Fruit fly (Drosophila melanogaster) whole organism, embryonic: ENCODE results near the gene CG34183.
A peak's percentile ranks its signal among the peaks of the same experiment; 100 is the strongest.

Experiments used
- Asciz ChIP-seq: fragments of 200-800 bp; sonication (Bioruptor generic); optimal IDR thresholded peaks from 2 replicates; lab custom pipeline; 2017; ENCODE audit warnings: missing biosample characterization, mild to moderate bottlenecking, missing genetic modification characterization, missing genetic modification reagents
- BEAF-32 ChIP-seq: fragments of 200-800 bp; sonication (Bioruptor generic); optimal IDR thresholded peaks from 3 replicates; lab custom pipeline; 2017; ENCODE audit warnings: missing biosample characterization, missing genetic modification characterization, mild to moderate bottlenecking, moderate library complexity, missing genetic modification reagents
- Blimp-1 ChIP-seq: fragments of 200-800 bp; sonication (Bioruptor generic); optimal IDR thresholded peaks from 3 replicates; lab custom pipeline; 2018; ENCODE audit warnings: missing biosample characterization, missing genetic modification characterization, mild to moderate bottlenecking, moderate library complexity, missing genetic modification reagents
- CG11398 ChIP-seq: fragments of 200-800 bp; sonication (Bioruptor generic); optimal IDR thresholded peaks from 2 replicates; lab custom pipeline; 2016; ENCODE audit warnings: missing biosample characterization, missing genetic modification characterization
- CG11560 ChIP-seq: fragments of 200-800 bp; sonication (Bioruptor generic); IDR thresholded peaks from 3 replicates; pipeline ENCODE4 v1.3.6; 2022; ENCODE audit warnings: missing biosample characterization, missing genetic modification characterization
- CG12299 ChIP-seq: fragments of 200-800 bp; sonication (Bioruptor generic); optimal IDR thresholded peaks from 2 replicates; lab custom pipeline; 2018; ENCODE audit warnings: missing biosample characterization, mild to moderate bottlenecking, missing genetic modification characterization
- CG12744 ChIP-seq: fragments of 200-800 bp; sonication (Bioruptor generic); optimal IDR thresholded peaks from 2 replicates; lab custom pipeline; 2016; ENCODE audit warnings: missing biosample characterization, missing genetic modification characterization
- CG14441 ChIP-seq: fragments of 200-800 bp; sonication (Bioruptor generic); IDR thresholded peaks from 2 replicates; pipeline ENCODE4 v1.3.6; 2022; ENCODE audit warnings: missing biosample characterization, missing genetic modification characterization
- CG1603 ChIP-seq: fragments of 200-800 bp; sonication (Bioruptor generic); optimal IDR thresholded peaks from 2 replicates; lab custom pipeline; 2019; ENCODE audit warnings: missing biosample characterization, mild to moderate bottlenecking, missing genetic modification characterization, moderate library complexity
- CG16863 ChIP-seq: fragments of 200-800 bp; sonication (Bioruptor generic); optimal IDR thresholded peaks from 3 replicates; lab custom pipeline; 2016; ENCODE audit warnings: missing biosample characterization, missing genetic modification characterization
- CG17912 ChIP-seq: fragments of 200-800 bp; sonication (Bioruptor generic); optimal IDR thresholded peaks from 2 replicates; lab custom pipeline; 2018; ENCODE audit warnings: missing biosample characterization, mild to moderate bottlenecking, missing genetic modification characterization
- CG3281 ChIP-seq: fragments of 200-800 bp; sonication (Bioruptor generic); optimal IDR thresholded peaks from 3 replicates; lab custom pipeline; 2017; ENCODE audit warnings: missing biosample characterization, mild to moderate bottlenecking, missing genetic modification characterization
- CG3838 ChIP-seq: fragments of 200-800 bp; sonication (Bioruptor generic); optimal IDR thresholded peaks from 3 replicates; lab custom pipeline; 2016; ENCODE audit warnings: missing biosample characterization, missing genetic modification characterization
- CG3847 ChIP-seq: fragments of 200-800 bp; sonication (Bioruptor generic); IDR thresholded peaks from 2 replicates; pipeline ENCODE4 v1.3.6; 2022; ENCODE audit warnings: missing biosample characterization, missing genetic modification characterization
- CG4820 ChIP-seq: fragments of 200-800 bp; sonication (Bioruptor generic); optimal IDR thresholded peaks from 3 replicates; lab custom pipeline; 2016; ENCODE audit warnings: missing biosample characterization, missing genetic modification characterization
- CG6765 ChIP-seq: fragments of 200-800 bp; sonication (Bioruptor generic); optimal IDR thresholded peaks from 3 replicates; lab custom pipeline; 2017; ENCODE audit warnings: missing biosample characterization, mild to moderate bottlenecking, missing genetic modification characterization
- CG7987 ChIP-seq: fragments of 200-800 bp; sonication (Bioruptor generic); optimal IDR thresholded peaks from 2 replicates; lab custom pipeline; 2018; ENCODE audit warnings: missing biosample characterization, mild to moderate bottlenecking, missing genetic modification characterization, moderate library complexity
- CG8290 ChIP-seq, 3 experiments: fragments of 200-800 bp; sonication (Bioruptor generic); optimal IDR thresholded peaks; 2 replicates each; lab custom pipeline; 2016 to 2019; ENCODE audit warnings: missing biosample characterization in 3 of 3, missing genetic modification characterization in 3 of 3, mild to moderate bottlenecking in 2 of 3, moderate library complexity in 1 of 3
- CG9215 ChIP-seq: fragments of 200-800 bp; sonication (Bioruptor generic); IDR thresholded peaks from 2 replicates; pipeline ENCODE4 v1.3.6; 2022; ENCODE audit warnings: missing biosample characterization, missing genetic modification characterization
- CG9609 ChIP-seq: fragments of 200-800 bp; sonication (Bioruptor generic); optimal IDR thresholded peaks from 3 replicates; lab custom pipeline; 2016; ENCODE audit warnings: missing biosample characterization, missing genetic modification characterization
- CG9876 ChIP-seq: fragments of 200-800 bp; sonication (Bioruptor generic); optimal IDR thresholded peaks from 2 replicates; lab custom pipeline; 2016; ENCODE audit warnings: missing biosample characterization, missing genetic modification characterization
- Camta ChIP-seq: fragments of 200-800 bp; sonication (Bioruptor generic); optimal IDR thresholded peaks from 2 replicates; lab custom pipeline; 2016; ENCODE audit warnings: missing biosample characterization, missing genetic modification characterization
- CrebB ChIP-seq: fragments of 200-800 bp; sonication (Bioruptor generic); optimal IDR thresholded peaks from 3 replicates; lab custom pipeline; 2018; ENCODE audit warnings: missing biosample characterization, mild to moderate bottlenecking, missing genetic modification characterization
- Dip3 ChIP-seq: fragments of 200-800 bp; sonication (Bioruptor generic); optimal IDR thresholded peaks from 3 replicates; lab custom pipeline; 2016; ENCODE audit warnings: missing biosample characterization, missing genetic modification characterization
- Hr3 ChIP-seq: fragments of 200-800 bp; sonication (Bioruptor generic); optimal IDR thresholded peaks from 3 replicates; lab custom pipeline; 2016; ENCODE audit warnings: missing biosample characterization, missing genetic modification characterization
- Jarid2 ChIP-seq: fragments of 200-800 bp; sonication (Bioruptor generic); optimal IDR thresholded peaks from 3 replicates; lab custom pipeline; 2017; ENCODE audit warnings: mild to moderate bottlenecking, missing biosample characterization, missing genetic modification reagents, missing genetic modification characterization
- Kr ChIP-seq: fragments of 200-800 bp; sonication (Bioruptor generic); optimal IDR thresholded peaks from 2 replicates; lab custom pipeline; 2017; ENCODE audit warnings: missing biosample characterization, mild to moderate bottlenecking, missing genetic modification characterization
- Mes4 ChIP-seq: fragments of 200-800 bp; sonication (Bioruptor generic); optimal IDR thresholded peaks from 2 replicates; lab custom pipeline; 2016; ENCODE audit warnings: missing biosample characterization, missing genetic modification characterization
- NC2β ChIP-seq: fragments of 200-800 bp; sonication (Bioruptor generic); optimal IDR thresholded peaks from 2 replicates; lab custom pipeline; 2016; ENCODE audit warnings: missing biosample characterization, missing genetic modification characterization
- Usf ChIP-seq: fragments of 200-800 bp; sonication (Bioruptor generic); optimal IDR thresholded peaks from 2 replicates; lab custom pipeline; 2017; ENCODE audit warnings: missing genotype, missing biosample characterization, missing genetic modification characterization
- al ChIP-seq: fragments of 200-800 bp; sonication (Bioruptor generic); IDR thresholded peaks from 2 replicates; pipeline ENCODE4 v1.3.6; 2022; ENCODE audit warnings: missing biosample characterization, missing genetic modification characterization
- aop ChIP-seq: fragments of 200-800 bp; sonication (Bioruptor generic); IDR thresholded peaks from 2 replicates; pipeline ENCODE4 v1.3.6; 2022; ENCODE audit warnings: missing biosample characterization, missing genetic modification characterization
- ase ChIP-seq: fragments of 200-800 bp; sonication (Bioruptor generic); IDR thresholded peaks from 3 replicates; pipeline ENCODE4 v1.3.6; 2022; ENCODE audit warnings: missing biosample characterization, missing genetic modification characterization
- bab2 ChIP-seq: fragments of 200-800 bp; sonication (Bioruptor generic); optimal IDR thresholded peaks from 2 replicates; lab custom pipeline; 2016; ENCODE audit warnings: missing biosample characterization, missing genetic modification characterization
- bcd ChIP-seq: fragments of 200-800 bp; sonication (Bioruptor generic); optimal IDR thresholded peaks from 2 replicates; lab custom pipeline; 2017; ENCODE audit warnings: missing biosample characterization, mild to moderate bottlenecking, missing genetic modification characterization
- cato ChIP-seq: fragments of 200-800 bp; sonication (Bioruptor generic); optimal IDR thresholded peaks from 2 replicates; lab custom pipeline; 2016; ENCODE audit warnings: missing biosample characterization, missing genetic modification characterization, borderline replicate concordance
- crol ChIP-seq: fragments of 200-800 bp; sonication (Bioruptor generic); IDR thresholded peaks from 2 replicates; pipeline ENCODE4 v1.3.6; 2022; ENCODE audit warnings: missing biosample characterization, missing genetic modification characterization
- ems ChIP-seq: fragments of 200-800 bp; sonication (Bioruptor generic); optimal IDR thresholded peaks from 3 replicates; lab custom pipeline; 2016; ENCODE audit warnings: missing biosample characterization, missing genetic modification characterization
- her ChIP-seq: fragments of 200-800 bp; sonication (Bioruptor generic); optimal IDR thresholded peaks from 2 replicates; lab custom pipeline; 2016; ENCODE audit warnings: missing biosample characterization, missing genetic modification characterization
- hth ChIP-seq: fragments of >200 bp; optimal IDR thresholded peaks from 2 replicates; lab custom pipeline; 2017; ENCODE audit warnings: inconsistent platforms
- lola ChIP-seq, 3 experiments: fragments of >200 bp in 2 of 3; fragments of 200-800 bp in 1 of 3; sonication (Bioruptor generic) in 1 of 3; optimal IDR thresholded peaks; 2 replicates each; lab custom pipeline; 2017 to 2019; ENCODE audit warnings: missing biosample characterization in 3 of 3, missing genetic modification characterization in 3 of 3, mild to moderate bottlenecking in 1 of 3, moderate library complexity in 1 of 3
- odd ChIP-seq: fragments of 200-800 bp; sonication (Bioruptor generic); optimal IDR thresholded peaks from 2 replicates; lab custom pipeline; 2017; ENCODE audit warnings: missing biosample characterization, mild to moderate bottlenecking, missing genetic modification characterization
- otp ChIP-seq: fragments of 200-800 bp; sonication (Bioruptor generic); IDR thresholded peaks from 3 replicates; pipeline ENCODE4, ENCODE4 v1.3.6; 2022; ENCODE audit warnings: missing biosample characterization, missing genetic modification characterization
- peb ChIP-seq: fragments of 200-800 bp; sonication (Bioruptor generic); IDR thresholded peaks from 2 replicates; pipeline ENCODE4 v1.3.6; 2022; ENCODE audit warnings: missing biosample characterization, missing genetic modification characterization
- psq ChIP-seq: fragments of 200-800 bp; sonication (Bioruptor generic); optimal IDR thresholded peaks from 2 replicates; lab custom pipeline; 2017; ENCODE audit warnings: missing biosample characterization, missing genetic modification characterization
- ro ChIP-seq: fragments of 200-800 bp; sonication (Bioruptor generic); IDR thresholded peaks from 2 replicates; pipeline ENCODE4 v1.3.6; 2022; ENCODE audit warnings: missing biosample characterization, missing genetic modification characterization
- sc ChIP-seq, 3 experiments: fragments of >200 bp in 2 of 3; fragments of 200-800 bp in 1 of 3; sonication (Bioruptor generic) in 1 of 3; optimal IDR thresholded peaks; 2 replicates in 2 of 3; 3 replicates in 1 of 3; lab custom pipeline; 2017; ENCODE audit warnings: mild to moderate bottlenecking in 1 of 3, missing biosample characterization in 1 of 3, missing genetic modification characterization in 1 of 3, missing genetic modification reagents in 1 of 3
- sens ChIP-seq: fragments of 200-800 bp; sonication (Bioruptor generic); peaks from one replicate; lab custom pipeline; 2016; ENCODE audit warnings: missing biosample characterization, missing genetic modification characterization
- sim ChIP-seq: fragments of 200-800 bp; sonication (Bioruptor generic); IDR thresholded peaks from 2 replicates; pipeline ENCODE4 v1.3.6; 2022; ENCODE audit warnings: missing biosample characterization, missing genetic modification characterization
- sima ChIP-seq: fragments of 200-800 bp; sonication (Bioruptor generic); optimal IDR thresholded peaks from 2 replicates; lab custom pipeline; 2016; ENCODE audit warnings: missing biosample characterization, missing genetic modification characterization
- unpg ChIP-seq: fragments of 200-800 bp; sonication (Bioruptor generic); optimal IDR thresholded peaks from 3 replicates; lab custom pipeline; 2018; ENCODE audit warnings: missing biosample characterization, mild to moderate bottlenecking, missing genetic modification characterization, moderate library complexity

The CG34183 gene

DNA sequence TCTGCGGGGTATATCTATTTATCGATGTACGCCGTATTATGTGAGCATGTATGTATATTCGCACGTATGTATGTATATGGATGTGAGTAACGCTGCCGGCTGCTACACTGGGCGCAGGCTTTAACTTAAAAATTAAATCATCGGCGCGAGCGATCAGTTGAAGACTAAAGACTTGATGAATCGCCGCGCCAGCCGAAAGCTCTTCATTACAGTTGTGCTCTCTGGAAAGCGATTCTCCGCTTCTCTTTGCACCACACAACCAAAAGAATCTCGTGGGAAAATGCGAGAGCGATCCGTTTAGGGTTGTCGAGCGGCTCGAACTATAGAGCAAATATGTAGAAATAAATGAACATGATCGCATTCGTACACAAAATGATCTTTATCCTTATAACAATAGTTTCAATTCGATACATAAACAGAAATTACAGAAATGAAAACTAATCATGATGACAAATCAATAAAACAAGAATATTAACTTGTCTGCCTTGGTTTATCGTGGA, 17.9 kb upstream of the CG34183 start, which contains the start of gene CG13124 (continued):
- TF ChIP-seq bcd (no peak), ro (GFP tag; lab: Robert Waterston, UW) (no peak), sc (optimal IDR thresholded peaks at IDR 0.05; lab: Kevin White, UChicago) (no peak), sc (GFP tag; optimal IDR thresholded peaks at IDR 0.05; lab: Kevin White, UChicago) (no peak), psq (no peak), CG14441 (no peak), Kr (GFP tag; lab: Kevin White, UChicago) (no peak), Asciz (no peak), CG11560 (tag; lab: Robert Waterston, UW) (no peak), Blimp-1 (GFP tag; lab: Kevin White, UChicago) (no peak), CG17912 (no peak), hth (no peak), CG11398 (GFP tag; lab: Kevin White, UChicago) (no peak), CG12299 (tag; lab: Kevin White, UChicago) (peak; percentile 8), her (GFP tag; lab: Kevin White, UChicago) (peak; percentile 21), peb (GFP tag; lab: Robert Waterston, UW) (no peak), CG9876 (GFP tag; lab: Kevin White, UChicago) (no peak), CG6765 (peak; percentile 54), aop (GFP tag; lab: Robert Waterston, UW) (no peak), CG3847 (GFP tag; lab: Robert Waterston, UW) (0 out of 2 replicates have a peak, but pooled peaks have one; percentile 7), Usf (GFP tag; lab: Kevin White, UChicago) (no peak), bab2 (GFP tag; lab: Kevin White, UChicago) (no peak), Mes4 (GFP tag; lab: Kevin White, UChicago) (no peak), CG4820 (GFP tag; lab: Kevin White, UChicago) (no peak), Hr3 (GFP tag; lab: Kevin White, UChicago) (no peak), CG9215 (GFP tag; lab: Robert Waterston, UW) (no peak), NC2β (GFP tag; lab: Kevin White, UChicago) (peak; percentile 7), ems (GFP tag; lab: Kevin White, UChicago) (no peak), CG1603 (no peak), CG12744 (GFP tag; lab: Kevin White, UChicago) (no peak), CG7987 (GFP tag; lab: Kevin White, UChicago) (no peak), CG9609 (GFP tag; lab: Kevin White, UChicago) (no peak), unpg (peak; percentile 32), odd (GFP tag; lab: Kevin White, UChicago) (no peak), CG3281 (peak; percentile 13), Camta (GFP tag; lab: Kevin White, UChicago) (no peak), al (no peak), CG16863 (no peak), otp (GFP tag; lab: Robert Waterston, UW) (no peak), crol (no peak), lola (GFP tag; optimal IDR thresholded peaks at IDR 0.05; lab: Kevin White, UChicago) (no peak), Dip3 (no peak), ase (no peak), sim (GFP tag; lab: Robert Waterston, UW) (no peak), CG3838 (GFP tag; lab: Kevin White, UChicago) (no peak), sima (GFP tag; lab: Kevin White, UChicago) (no peak), CrebB (tag; lab: Kevin White, UChicago) (peak; percentile 44), BEAF-32 (GFP tag; lab: Kevin White, UChicago) (no peak), sens (GFP tag; lab: Kevin White, UChicago) (peak; percentile 84), cato (GFP tag; lab: Kevin White, UChicago) (no peak), CG8290 (GFP tag; optimal IDR thresholded peaks at IDR 0.05; lab: Kevin White, UChicago) (no peak), CG8290 (tag; optimal IDR thresholded peaks at IDR 0.05; lab: Kevin White, UChicago) (peak in 1 of 2 experiments; percentile 46), Jarid2 (GFP tag; lab: Kevin White, UChicago) (peak; percentile 10)
